Fruit fly (Drosophila melanogaster): Measurements from ENCODE around the gene ppk18.

The ppk18 gene

dm6 chr2L:9758856-9759255 lies 11.9 kb downstream of the ppk18 start (continued):
- peak; percentile 28; the same call in 1 of the 2 replicates for TF ChIP-seq CG4730 (GFP tag; IDR thresholded peaks at IDR 0.05)
- TF ChIP-seq Gsc (GFP tag; IDR thresholded peaks at IDR 0.05), result no peak
- TF ChIP-seq unc-4 (GFP tag; IDR thresholded peaks at IDR 0.05; ENCODE audit: partially characterized antibody), result peak; percentile 95
- no peak for TF ChIP-seq CG10565 (GFP tag; optimal IDR thresholded peaks at IDR 0.05)
- no peak; the same call in none of the 2 replicates for TF ChIP-seq E2f2 (GFP tag; IDR thresholded peaks at IDR 0.05)
- TF ChIP-seq CG15073 (GFP tag; optimal IDR thresholded peaks at IDR 0.05), result no peak
- TF ChIP-seq Chrac-16 (GFP tag; optimal IDR thresholded peaks at IDR 0.05), result peak; percentile 46
- no peak for TF ChIP-seq CG18476 (GFP tag; optimal IDR thresholded peaks at IDR 0.05)
- TF ChIP-seq CG12299 (tag; optimal IDR thresholded peaks at IDR 0.05), result no peak
- no peak for TF ChIP-seq CG11093 (GFP tag; IDR thresholded peaks at IDR 0.05)
- peak; percentile 65 for TF ChIP-seq sug (tag; optimal IDR thresholded peaks at IDR 0.05)
- peak; percentile 68 for TF ChIP-seq sisA (GFP tag; IDR thresholded peaks at IDR 0.05)
- TF ChIP-seq tin (GFP tag; optimal IDR thresholded peaks at IDR 0.05), result peak; percentile 47
- peak; percentile 76 for TF ChIP-seq CG1603 (tag; optimal IDR thresholded peaks at IDR 0.05)
- peak; percentile 54; the same call in 1 of the 3 replicates for TF ChIP-seq Mrtf (GFP tag; IDR thresholded peaks at IDR 0.05)
- TF ChIP-seq Hr51 (GFP tag; optimal IDR thresholded peaks at IDR 0.05), result peak in 1 of 2 experiments; percentile 57
- no peak for TF ChIP-seq Lpt (GFP tag; optimal IDR thresholded peaks at IDR 0.05)
- TF ChIP-seq Optix (GFP tag; IDR thresholded peaks at IDR 0.05), result peak; percentile 61; the same call in 2 of the 3 replicates
- peak; percentile 54; the same call in 1 of the 2 replicates for TF ChIP-seq Nf-YA (GFP tag; IDR thresholded peaks at IDR 0.05)
- TF ChIP-seq lbe (GFP tag; optimal IDR thresholded peaks at IDR 0.05), result peak; percentile 25
- TF ChIP-seq Poxn (GFP tag; IDR thresholded peaks at IDR 0.05), result no peak
- TF ChIP-seq CG8388 (GFP tag; optimal IDR thresholded peaks at IDR 0.05), result no peak
- peak; percentile 61 for TF ChIP-seq zfh2 (GFP tag; optimal IDR thresholded peaks at IDR 0.05)
- TF ChIP-seq Hey (tag; optimal IDR thresholded peaks at IDR 0.05), result peak; percentile 37
- no peak for TF ChIP-seq btn (GFP tag; optimal IDR thresholded peaks at IDR 0.05)
- TF ChIP-seq cas (GFP tag; IDR thresholded peaks at IDR 0.05), result peak; percentile 60; the same call in 1 of the 2 replicates
- TF ChIP-seq Lhr (GFP tag; optimal IDR thresholded peaks at IDR 0.05), result peak; percentile 0
- no peak for TF ChIP-seq Doc2 (GFP tag; IDR thresholded peaks at IDR 0.05)
- no peak for TF ChIP-seq Vsx1 (GFP tag; optimal IDR thresholded peaks at IDR 0.05)
- peak; percentile 88 for TF ChIP-seq Rfx (GFP tag; IDR thresholded peaks at IDR 0.05)
- no peak for TF ChIP-seq BtbVII (GFP tag; optimal IDR thresholded peaks at IDR 0.05)
- peak; percentile 44 for TF ChIP-seq CG16863 (GFP tag; optimal IDR thresholded peaks at IDR 0.05)
- peak; percentile 89 for TF ChIP-seq CG14860 (GFP tag; IDR thresholded peaks at IDR 0.05; ENCODE audit: partially characterized antibody)
- TF ChIP-seq Dip2 (GFP tag; IDR thresholded peaks at IDR 0.05), result no peak
- TF ChIP-seq CG6689 (GFP tag; IDR thresholded peaks at IDR 0.05), result peak; percentile 32; the same call in 1 of the 2 replicates
- TF ChIP-seq Mad (GFP tag; optimal IDR thresholded peaks at IDR 0.05), result peak; percentile 38
- peak; percentile 92 for TF ChIP-seq inv (GFP tag; IDR thresholded peaks at IDR 0.05; ENCODE audit: partially characterized antibody)
- TF ChIP-seq her (GFP tag; optimal IDR thresholded peaks at IDR 0.05), result peak; percentile 57
- no peak for TF ChIP-seq CG1792 (GFP tag; optimal IDR thresholded peaks at IDR 0.05)
- no peak for TF ChIP-seq CG7372 (GFP tag; IDR thresholded peaks at IDR 0.05)
- peak; percentile 30 for TF ChIP-seq CG3065 (GFP tag; optimal IDR thresholded peaks at IDR 0.05)
- 0 out of 2 replicates have a peak, but pooled peaks have one; percentile 8 for TF ChIP-seq ara (GFP tag; IDR thresholded peaks at IDR 0.05)
- TF ChIP-seq nmo (GFP tag; optimal IDR thresholded peaks at IDR 0.05), result peak; percentile 46
- no peak for TF ChIP-seq salm (tag; optimal IDR thresholded peaks at IDR 0.05)
- peak; percentile 65 for TF ChIP-seq Ptx1 (GFP tag; IDR thresholded peaks at IDR 0.05)
- TF ChIP-seq CG5953 (GFP tag; IDR thresholded peaks at IDR 0.05), result 0 out of 2 replicates have a peak, but pooled peaks have one; percentile 18
- TF ChIP-seq Awh (GFP tag; IDR thresholded peaks at IDR 0.05), result 0 out of 2 replicates have a peak, but pooled peaks have one; percentile 12
- peak; percentile 95 for TF ChIP-seq bbx (GFP tag; IDR thresholded peaks at IDR 0.05; ENCODE audit: partially characterized antibody)
- TF ChIP-seq Ada2b (GFP tag; IDR thresholded peaks at IDR 0.05), result peak; percentile 63
- TF ChIP-seq Dad (GFP tag; optimal IDR thresholded peaks at IDR 0.05), result peak; percentile 43
- TF ChIP-seq mld (GFP tag; IDR thresholded peaks at IDR 0.05; ENCODE audit: partially characterized antibody), result peak; percentile 85
